Fruit fly (Drosophila melanogaster): ENCODE measurements around the gene Ptpmeg.

Ptpmeg gene

dm6 chr3L:361201-361600 is 33.3 kb downstream of the Ptpmeg start, which contains the start of the genes Cdc5 and CG1233 (continued):
- TF ChIP-seq z (GFP tag; IDR thresholded peaks at IDR 0.05) = no peak
- TF ChIP-seq p53 (GFP tag; optimal IDR thresholded peaks at IDR 0.05) = no peak
- TF ChIP-seq CG10267 (tag; optimal IDR thresholded peaks at IDR 0.05) = peak; percentile 71
- TF ChIP-seq CG9876 (GFP tag; optimal IDR thresholded peaks at IDR 0.05) = no peak
- no peak for TF ChIP-seq CG6813 (GFP tag; optimal IDR thresholded peaks at IDR 0.05)
- TF ChIP-seq so (GFP tag; IDR thresholded peaks at IDR 0.05) = no peak
- TF ChIP-seq Drgx (GFP tag; IDR thresholded peaks at IDR 0.05) = no peak
- no peak for TF ChIP-seq CG1602 (GFP tag; optimal IDR thresholded peaks at IDR 0.05)
- no peak for TF ChIP-seq nerfin-2 (GFP tag; IDR thresholded peaks at IDR 0.05; ENCODE audit: partially characterized antibody)
- no peak for TF ChIP-seq grau (tag; optimal IDR thresholded peaks at IDR 0.05)
- no peak for TF ChIP-seq amos (GFP tag; IDR thresholded peaks at IDR 0.05; ENCODE audit: partially characterized antibody)
- TF ChIP-seq CG6689 (GFP tag; IDR thresholded peaks at IDR 0.05) = no peak
- TF ChIP-seq Hmx (GFP tag; optimal IDR thresholded peaks at IDR 0.05) = no peak
- no peak for TF ChIP-seq Blimp-1 (GFP tag; optimal IDR thresholded peaks at IDR 0.05)
- TF ChIP-seq crp (GFP tag; optimal IDR thresholded peaks at IDR 0.05) = peak; percentile 92 to 98
- TF ChIP-seq CG4854 (GFP tag; optimal IDR thresholded peaks at IDR 0.05) = no peak
- no peak for TF ChIP-seq CG31441 (GFP tag; IDR thresholded peaks at IDR 0.05)
- TF ChIP-seq tin (GFP tag; optimal IDR thresholded peaks at IDR 0.05) = peak; percentile 19
- no peak for TF ChIP-seq Hey (tag; optimal IDR thresholded peaks at IDR 0.05)
- TF ChIP-seq wor (GFP tag; IDR thresholded peaks at IDR 0.05) = no peak
- no peak for TF ChIP-seq tap (tag; optimal IDR thresholded peaks at IDR 0.05)
- TF ChIP-seq CG8944 (GFP tag; optimal IDR thresholded peaks at IDR 0.05) = no peak
- TF ChIP-seq hth (optimal IDR thresholded peaks at IDR 0.05) = no peak
- no peak for TF ChIP-seq Fer1 (GFP tag; optimal IDR thresholded peaks at IDR 0.05)
- TF ChIP-seq CG33213 (GFP tag; optimal IDR thresholded peaks at IDR 0.05) = peak; percentile 27
- no peak for TF ChIP-seq CG11695 (GFP tag; IDR thresholded peaks at IDR 0.05)
- no peak for TF ChIP-seq CG7357 (GFP tag; IDR thresholded peaks at IDR 0.05)
- peak; percentile 46 for TF ChIP-seq HLH54F (GFP tag; optimal IDR thresholded peaks at IDR 0.05)
- no peak for TF ChIP-seq tx (GFP tag; optimal IDR thresholded peaks at IDR 0.05)
- TF ChIP-seq Med (GFP tag) = peak; percentile 88
- no peak for TF ChIP-seq odd (GFP tag; optimal IDR thresholded peaks at IDR 0.05)
- TF ChIP-seq Bgb (GFP tag; IDR thresholded peaks at IDR 0.05; ENCODE audit: partially characterized antibody) = peak; percentile 43; the same call in 1 of the 2 replicates
- TF ChIP-seq CG13424 (tag; optimal IDR thresholded peaks at IDR 0.05) = peak; percentile 72
- TF ChIP-seq gce (GFP tag; IDR thresholded peaks at IDR 0.05) = no peak
- TF ChIP-seq trh (GFP tag; optimal IDR thresholded peaks at IDR 0.05) = no peak
- TF ChIP-seq grn (GFP tag; optimal IDR thresholded peaks at IDR 0.05) = no peak
- TF ChIP-seq CG9932 (GFP tag; IDR thresholded peaks at IDR 0.05) = peak; percentile 55
- no peak for TF ChIP-seq CG42726 (GFP tag; IDR thresholded peaks at IDR 0.05; ENCODE audit: partially characterized antibody)
- no peak for TF ChIP-seq Hr78 (GFP tag; optimal IDR thresholded peaks at IDR 0.05)
- peak; percentile 87 for TF ChIP-seq trem (tag; optimal IDR thresholded peaks at IDR 0.05)
- no peak for TF ChIP-seq bigmax (GFP tag; optimal IDR thresholded peaks at IDR 0.05)
- peak; percentile 45 for TF ChIP-seq CG12299 (tag; optimal IDR thresholded peaks at IDR 0.05)
- TF ChIP-seq bsh (GFP tag; optimal IDR thresholded peaks at IDR 0.05) = peak in 1 of 2 experiments; percentile 42
- peak; percentile 82 for TF ChIP-seq Sin3A (optimal IDR thresholded peaks at IDR 0.05)
- TF ChIP-seq Kr (GFP tag; optimal IDR thresholded peaks at IDR 0.05) = no peak
- TF ChIP-seq Dp (GFP tag; optimal IDR thresholded peaks at IDR 0.05) = peak; percentile 36
- peak; percentile 55 for TF ChIP-seq Elba2 (GFP tag; optimal IDR thresholded peaks at IDR 0.05)
- peak; percentile 79 for TF ChIP-seq stwl (tag; optimal IDR thresholded peaks at IDR 0.05)
- TF ChIP-seq CG8089 (GFP tag; optimal IDR thresholded peaks at IDR 0.05) = peak; percentile 17
- TF ChIP-seq CG34224 (GFP tag; IDR thresholded peaks at IDR 0.05; ENCODE audit: partially characterized antibody) = peak; percentile 62; the same call in 2 of the 3 replicates
- peak; percentile 30 for TF ChIP-seq CoRest (tag; optimal IDR thresholded peaks at IDR 0.05)

Data from whole organism, embryonic.